Fruit fly (Drosophila melanogaster): ENCODE measurements around the gene Tsf2.

Tsf2 gene

dm6 chr3L:12537123-12537522 is 3.6 kb upstream of the Tsf2 start, which contains the start of gene CG4069:
CG4069 (minus strand) TSS chr3L:12537315.
- TF ChIP-seq Hr78 (GFP tag; optimal IDR thresholded peaks at IDR 0.05) (no peak), Dfd (GFP tag; optimal IDR thresholded peaks at IDR 0.05) (no peak), Hnf4 (GFP tag; optimal IDR thresholded peaks at IDR 0.05) (no peak), Myc (optimal IDR thresholded peaks at IDR 0.05) (peak; percentile 31), lola (GFP tag; optimal IDR thresholded peaks at IDR 0.05) (no peak)

dm6 chr3L:12534318-12534717 is 794 bp upstream of the Tsf2 start, which contains the start of gene Pmm2:
Pmm2 (plus strand) TSS chr3L:12534590.
- TF ChIP-seq Rel (GFP tag; optimal IDR thresholded peaks at IDR 0.05), result no peak
- TF ChIP-seq Rel (tag; optimal IDR thresholded peaks at IDR 0.05), result peak; percentile 2
- TF ChIP-seq N (GFP tag; optimal IDR thresholded peaks at IDR 0.05), result no peak

DNA sequence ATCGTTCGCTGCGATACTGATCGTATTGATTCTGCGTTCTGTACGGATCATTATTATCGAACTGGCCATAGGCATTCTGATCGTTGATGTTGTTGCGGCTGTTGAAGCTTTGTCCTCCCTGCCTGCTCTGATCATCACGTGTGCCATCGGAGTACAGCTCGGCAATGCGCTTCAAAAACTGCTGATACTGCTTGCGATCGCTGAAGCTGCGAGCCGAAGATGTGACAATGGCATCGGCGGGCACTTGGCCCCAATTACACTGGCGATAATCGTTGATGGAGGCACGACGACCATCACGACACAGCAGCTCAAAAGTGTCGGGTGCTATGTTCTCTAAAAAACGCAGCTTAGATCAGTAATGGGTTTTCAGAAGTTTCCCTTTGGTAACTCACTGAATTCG is 1.3 kb downstream of the Tsf2 start:
- no peak for TF ChIP-seq CrebA (GFP tag; optimal IDR thresholded peaks at IDR 0.05; ENCODE audit: borderline replicate concordance)
- no peak for TF ChIP-seq dmrt93B (GFP tag; optimal IDR thresholded peaks at IDR 0.05)
- no peak for TF ChIP-seq Jra (GFP tag; optimal IDR thresholded peaks at IDR 0.05)
- no peak for TF ChIP-seq Hr83 (GFP tag; optimal IDR thresholded peaks at IDR 0.05; ENCODE audit: poor library complexity, severe bottlenecking)
- no peak for TF ChIP-seq CG9705 (GFP tag; optimal IDR thresholded peaks at IDR 0.05)
- TF ChIP-seq fru (GFP tag; optimal IDR thresholded peaks at IDR 0.05), result no peak
- TF ChIP-seq rgr (GFP tag; optimal IDR thresholded peaks at IDR 0.05), result no peak
- no peak for TF ChIP-seq Myc (optimal IDR thresholded peaks at IDR 0.05)
- no peak for TF ChIP-seq pan (optimal IDR thresholded peaks at IDR 0.05)
- TF ChIP-seq Hnf4 (GFP tag; optimal IDR thresholded peaks at IDR 0.05), result no peak

DNA sequence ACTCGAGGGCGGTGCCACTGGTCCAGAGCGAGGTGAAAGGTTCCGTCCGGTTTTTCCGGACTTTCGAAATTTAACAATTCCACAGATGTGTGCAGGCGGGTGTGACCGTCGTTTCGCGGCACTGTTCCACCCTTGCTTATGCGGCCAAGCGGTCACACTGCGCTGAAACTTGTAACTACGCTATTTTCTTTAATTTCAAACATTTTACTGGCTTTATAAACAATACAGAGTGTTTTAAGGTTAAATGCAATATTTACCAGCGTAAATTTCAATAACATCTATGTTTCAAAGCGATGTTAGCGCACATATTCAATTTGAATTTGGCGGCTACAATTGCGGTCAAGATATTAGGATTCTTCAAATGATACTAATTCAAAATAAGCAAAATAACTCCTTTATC is 3.5 kb downstream of the Tsf2 start, which contains the start of gene nst:
Gene nst, minus strand, starts transcription at position 128 of the 400 bp plus-strand sequence.
- no peak for TF ChIP-seq Rel (GFP tag; optimal IDR thresholded peaks at IDR 0.05)
- peak; percentile 63 for TF ChIP-seq Rel (tag; optimal IDR thresholded peaks at IDR 0.05)
- TF ChIP-seq h (GFP tag; optimal IDR thresholded peaks at IDR 0.05), result peak; percentile 11
- peak; percentile 21 for TF ChIP-seq Sp1 (GFP tag; optimal IDR thresholded peaks at IDR 0.05)
- no peak for TF ChIP-seq fru (GFP tag; optimal IDR thresholded peaks at IDR 0.05)

DNA sequence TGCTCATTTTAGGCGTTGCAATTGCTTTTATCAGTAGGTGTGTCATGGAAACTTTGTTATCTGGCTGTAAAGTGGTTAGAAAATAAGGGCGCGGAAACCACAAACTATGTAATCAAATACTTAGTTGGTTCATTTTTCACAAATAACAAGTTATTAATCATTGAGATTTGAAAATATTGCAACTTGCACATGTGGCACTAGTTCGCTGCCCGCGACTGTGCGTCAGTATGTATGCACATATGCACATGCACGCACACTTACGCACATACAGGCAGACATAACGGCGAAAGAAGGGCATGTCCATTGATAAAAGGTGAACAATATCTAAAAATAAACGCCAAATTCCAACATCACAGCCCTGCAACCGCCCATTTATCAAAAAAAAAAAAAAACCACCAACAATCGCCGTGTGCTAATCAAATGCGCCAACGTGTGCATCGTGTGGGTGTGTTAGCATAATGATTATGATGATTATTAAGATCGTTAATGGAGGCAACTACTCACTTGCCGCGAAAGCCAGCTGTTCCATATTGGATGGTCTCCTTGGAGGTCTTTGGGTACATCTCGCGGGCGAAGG is 4.0 kb downstream of the Tsf2 start:
- peak; percentile 27 for TF ChIP-seq CG32264 (GFP tag; optimal IDR thresholded peaks at IDR 0.05)
- no peak for TF ChIP-seq jim (GFP tag; optimal IDR thresholded peaks at IDR 0.05)
- TF ChIP-seq brk (GFP tag; optimal IDR thresholded peaks at IDR 0.05), result no peak
- TF ChIP-seq Hnf4 (GFP tag; optimal IDR thresholded peaks at IDR 0.05), result peak; percentile 64
- no peak for TF ChIP-seq CrebA (GFP tag; optimal IDR thresholded peaks at IDR 0.05; ENCODE audit: borderline replicate concordance)
- no peak for TF ChIP-seq GATAd (GFP tag; optimal IDR thresholded peaks at IDR 0.05)
- TF ChIP-seq foxo (GFP tag; optimal IDR thresholded peaks at IDR 0.05), result peak in 1 of 2 experiments; percentile 77
- peak; percentile 61 for TF ChIP-seq fru (GFP tag; optimal IDR thresholded peaks at IDR 0.05)
- TF ChIP-seq OdsH (GFP tag; optimal IDR thresholded peaks at IDR 0.05), result peak; percentile 55
- TF ChIP-seq Dif (GFP tag; optimal IDR thresholded peaks at IDR 0.05; ENCODE audit: partially characterized antibody), result no peak
- no peak for TF ChIP-seq Abd-B (GFP tag; optimal IDR thresholded peaks at IDR 0.05)
- peak; percentile 39 for TF ChIP-seq woc (GFP tag; optimal IDR thresholded peaks at IDR 0.05)
- TF ChIP-seq HLH106 (tag; optimal IDR thresholded peaks at IDR 0.05), result peak; percentile 41
- peak; percentile 47 for TF ChIP-seq Sp1 (GFP tag; optimal IDR thresholded peaks at IDR 0.05)
- peak; percentile 44 for TF ChIP-seq h (GFP tag; optimal IDR thresholded peaks at IDR 0.05)
- peak; percentile 9 for TF ChIP-seq Hr83 (GFP tag; optimal IDR thresholded peaks at IDR 0.05; ENCODE audit: poor library complexity, severe bottlenecking)
- TF ChIP-seq usp (GFP tag; optimal IDR thresholded peaks at IDR 0.05), result no peak
- peak; percentile 61 for TF ChIP-seq br (GFP tag; optimal IDR thresholded peaks at IDR 0.05)
- TF ChIP-seq Jra (GFP tag; optimal IDR thresholded peaks at IDR 0.05), result peak; percentile 68
- peak; percentile 63 for TF ChIP-seq rgr (GFP tag; optimal IDR thresholded peaks at IDR 0.05)
- TF ChIP-seq psq (GFP tag; optimal IDR thresholded peaks at IDR 0.05), result peak; percentile 22
- peak; percentile 54 for TF ChIP-seq ey (GFP tag; optimal IDR thresholded peaks at IDR 0.05)
